Worm (Caenorhabditis elegans): Measurements from ENCODE around the gene T28F3.11.

Gene T28F3.11

ce11 chrIV:17279592-17280440 lies 11.7 kb downstream of the T28F3.11 start:
- TF ChIP-seq tbx-37 (GFP tag; conservative IDR thresholded peaks at IDR 0.05) (no peak), pes-1 (GFP tag; IDR thresholded peaks at IDR 0.05) (no peak), sea-1 (GFP tag; conservative IDR thresholded peaks at IDR 0.05) (0 out of 2 replicates have a peak, but pooled peaks have one; percentile 52), aly-1 (tag; optimal IDR thresholded peaks at IDR 0.05) (peak; percentile 34)

- no peak for TF ChIP-seq pes-1 (GFP tag; IDR thresholded peaks at IDR 0.05)
- no peak for TF ChIP-seq hnd-1 (tag; optimal IDR thresholded peaks at IDR 0.05)
- no peak for TF ChIP-seq hmg-4 (GFP tag; optimal IDR thresholded peaks at IDR 0.05)
- TF ChIP-seq ceh-13 (GFP tag; optimal IDR thresholded peaks at IDR 0.05), result no peak
- TF ChIP-seq flt-1 (GFP tag; IDR thresholded peaks at IDR 0.05), result no peak
- TF ChIP-seq ets-7 (tag; optimal IDR thresholded peaks at IDR 0.05), result no peak
- TF ChIP-seq sea-1 (GFP tag; conservative IDR thresholded peaks at IDR 0.05), result no peak
- no peak for TF ChIP-seq B0310.2 (tag; optimal IDR thresholded peaks at IDR 0.05)
- TF ChIP-seq aly-1 (tag; optimal IDR thresholded peaks at IDR 0.05), result no peak
- TF ChIP-seq tbx-37 (GFP tag; conservative IDR thresholded peaks at IDR 0.05), result no peak
- TF ChIP-seq scrt-1 (GFP tag; IDR thresholded peaks at IDR 0.05), result no peak
- TF ChIP-seq tra-4 (tag; optimal IDR thresholded peaks at IDR 0.05), result no peak
- TF ChIP-seq tbx-11 (GFP tag; IDR thresholded peaks at IDR 0.05), result no peak
These were observed 12.5 kb downstream of the T28F3.11 start, which contains the start of gene hsp-1 for ce11 chrIV:17278861-17279591. Gene hsp-1, plus strand, starts transcription at chrIV:17278959.

DNA sequence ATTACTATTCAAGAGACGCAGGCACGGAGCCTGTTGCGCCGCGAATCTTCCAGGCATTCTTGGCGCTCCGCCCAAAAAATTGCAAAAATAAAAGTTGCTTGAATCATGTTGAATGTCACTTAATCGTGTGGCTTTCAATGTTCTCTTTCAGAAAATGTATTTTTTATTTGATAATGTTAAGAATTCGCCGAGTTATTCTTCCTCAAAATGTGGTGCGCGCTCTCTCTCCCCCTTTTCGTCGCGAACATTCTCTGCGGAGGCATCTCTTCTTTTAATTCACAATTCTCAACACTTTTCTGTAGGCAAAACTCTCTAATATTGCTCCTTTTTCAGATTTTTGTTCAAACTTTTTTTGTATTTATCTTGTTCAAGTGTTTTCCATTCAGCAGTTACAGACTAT lies 13.1 kb downstream of the T28F3.11 start:
- peak; percentile 89 for TF ChIP-seq hmg-4 (GFP tag; optimal IDR thresholded peaks at IDR 0.05)
- TF ChIP-seq sea-1 (GFP tag; conservative IDR thresholded peaks at IDR 0.05), result peak; percentile 83
- peak; percentile 96 for TF ChIP-seq F13C5.2 (tag; optimal IDR thresholded peaks at IDR 0.05)
- no peak for TF ChIP-seq tbx-37 (GFP tag; conservative IDR thresholded peaks at IDR 0.05)
- peak; percentile 67 for TF ChIP-seq flt-1 (GFP tag; IDR thresholded peaks at IDR 0.05)
- TF ChIP-seq tra-4 (tag; optimal IDR thresholded peaks at IDR 0.05), result peak; percentile 73
- no peak for TF ChIP-seq tbx-11 (GFP tag; IDR thresholded peaks at IDR 0.05)
- TF ChIP-seq pes-1 (GFP tag; IDR thresholded peaks at IDR 0.05), result peak; percentile 50; the same call in 1 of the 2 replicates
- peak; percentile 53 for TF ChIP-seq hnd-1 (tag; optimal IDR thresholded peaks at IDR 0.05)
- peak; percentile 65 for TF ChIP-seq ceh-13 (GFP tag; optimal IDR thresholded peaks at IDR 0.05)
- peak; percentile 55 for TF ChIP-seq B0310.2 (tag; optimal IDR thresholded peaks at IDR 0.05)
- peak; percentile 69 for TF ChIP-seq hmbx-1 (tag; optimal IDR thresholded peaks at IDR 0.05)
- TF ChIP-seq ets-7 (tag; optimal IDR thresholded peaks at IDR 0.05), result no peak
- no peak for TF ChIP-seq scrt-1 (GFP tag; IDR thresholded peaks at IDR 0.05)
- no peak for TF ChIP-seq ama-1 (optimal IDR thresholded peaks at IDR 0.05)
- TF ChIP-seq aly-1 (tag; optimal IDR thresholded peaks at IDR 0.05), result no peak
- peak; percentile 57 for TF ChIP-seq ceh-36 (tag; optimal IDR thresholded peaks at IDR 0.05)

DNA sequence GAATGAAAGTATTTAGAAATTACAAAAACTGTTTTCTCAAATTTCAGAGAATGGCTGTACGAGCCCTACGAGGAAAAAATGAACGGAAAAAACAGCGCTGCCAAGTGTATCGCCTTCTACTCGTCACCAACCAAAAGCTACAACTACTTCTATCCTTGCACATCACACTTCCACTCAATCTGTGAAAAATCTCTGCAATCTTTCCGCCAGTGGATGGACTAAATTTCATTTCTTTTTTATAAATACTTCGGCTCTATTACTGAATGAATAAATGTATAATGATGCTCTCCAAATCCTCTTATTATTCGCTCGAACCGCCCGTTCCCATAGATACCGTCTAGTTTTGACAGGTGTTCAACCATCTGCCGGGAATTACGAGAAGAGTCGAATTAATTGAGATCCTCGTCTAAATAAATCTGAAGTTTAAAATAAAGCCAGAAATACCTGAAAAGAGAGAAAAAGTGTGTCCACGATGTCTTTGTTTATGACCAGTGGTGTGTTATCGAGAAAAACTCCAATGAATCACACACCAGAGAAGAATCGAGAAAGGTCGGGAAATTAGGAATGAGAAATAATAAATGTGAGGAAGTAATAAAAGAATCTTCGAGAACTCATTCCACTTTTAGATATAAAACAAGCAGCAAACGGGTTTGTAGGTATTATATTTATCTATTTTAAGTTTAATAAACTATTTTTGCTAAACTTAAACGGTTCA lies 13.9 kb downstream of the T28F3.11 start:
- TF ChIP-seq ama-1 (optimal IDR thresholded peaks at IDR 0.05) (peak; percentile 3), hmbx-1 (tag; optimal IDR thresholded peaks at IDR 0.05) (no peak), ceh-36 (tag; optimal IDR thresholded peaks at IDR 0.05) (no peak)

DNA sequence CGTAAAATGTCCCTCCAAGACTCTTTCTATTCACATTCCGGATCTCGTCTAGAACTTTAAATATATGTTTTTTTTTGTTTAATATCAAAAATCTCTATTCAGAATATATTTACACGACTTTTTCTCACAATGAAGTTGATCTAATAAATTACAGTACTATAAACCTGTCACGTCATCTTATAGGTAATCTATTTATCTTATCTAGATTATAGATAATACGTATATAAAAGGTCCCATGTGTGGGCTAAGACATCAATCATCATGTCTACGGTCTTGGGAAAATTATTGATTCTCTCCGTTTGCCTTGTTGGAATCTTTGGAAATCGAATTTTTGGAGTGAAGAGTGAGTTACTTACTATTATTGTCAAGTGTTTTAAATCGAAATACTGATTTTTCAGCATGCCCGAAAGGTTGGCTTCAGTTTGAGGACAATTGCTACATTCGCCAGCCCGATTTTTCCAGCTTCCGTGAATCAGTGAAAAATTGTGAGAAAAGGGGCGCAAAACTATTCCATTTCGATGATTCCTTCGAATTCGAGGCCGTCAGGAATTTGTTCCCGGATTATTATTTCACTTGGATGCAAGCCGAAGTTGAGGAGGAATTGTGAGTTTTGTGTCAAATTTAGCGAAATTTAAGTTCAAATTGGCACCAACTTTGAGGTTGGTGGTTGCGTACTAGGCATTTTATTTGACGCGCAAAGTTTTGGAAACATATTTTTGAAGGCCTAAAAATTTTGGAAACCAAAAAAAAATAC lies 14.6 kb downstream of the T28F3.11 start, which contains the start of gene clec-196:
Gene clec-196, plus strand, starts transcription at position 252 of the 754 bp plus-strand sequence.
- TF ChIP-seq hnd-1 (tag; optimal IDR thresholded peaks at IDR 0.05) (no peak), ama-1 (optimal IDR thresholded peaks at IDR 0.05) (no peak), sea-1 (GFP tag; conservative IDR thresholded peaks at IDR 0.05) (no peak), ets-7 (tag; optimal IDR thresholded peaks at IDR 0.05) (no peak), tra-4 (tag; optimal IDR thresholded peaks at IDR 0.05) (no peak), flt-1 (GFP tag; IDR thresholded peaks at IDR 0.05) (no peak), scrt-1 (GFP tag; IDR thresholded peaks at IDR 0.05) (no peak), pes-1 (GFP tag; IDR thresholded peaks at IDR 0.05) (no peak), F13C5.2 (tag; optimal IDR thresholded peaks at IDR 0.05) (no peak), ceh-13 (GFP tag; optimal IDR thresholded peaks at IDR 0.05) (no peak), hmbx-1 (tag; optimal IDR thresholded peaks at IDR 0.05) (no peak), tbx-37 (GFP tag; conservative IDR thresholded peaks at IDR 0.05) (no peak), B0310.2 (tag; optimal IDR thresholded peaks at IDR 0.05) (no peak), aly-1 (tag; optimal IDR thresholded peaks at IDR 0.05) (no peak)

- TF ChIP-seq B0310.2 (tag; optimal IDR thresholded peaks at IDR 0.05) (no peak), F13C5.2 (tag; optimal IDR thresholded peaks at IDR 0.05) (no peak), hnd-1 (tag; optimal IDR thresholded peaks at IDR 0.05) (no peak), hmg-4 (GFP tag; optimal IDR thresholded peaks at IDR 0.05) (no peak)
These were observed 16.2 kb downstream of the T28F3.11 start, which contains the start of gene lhfp-4 for ce11 chrIV:17275281-17275680. Gene lhfp-4, plus strand, starts transcription at chrIV:17275581.
